Fruit fly (Drosophila melanogaster): ENCODE measurements around the gene CG6321.

Gene CG6321

DNA sequence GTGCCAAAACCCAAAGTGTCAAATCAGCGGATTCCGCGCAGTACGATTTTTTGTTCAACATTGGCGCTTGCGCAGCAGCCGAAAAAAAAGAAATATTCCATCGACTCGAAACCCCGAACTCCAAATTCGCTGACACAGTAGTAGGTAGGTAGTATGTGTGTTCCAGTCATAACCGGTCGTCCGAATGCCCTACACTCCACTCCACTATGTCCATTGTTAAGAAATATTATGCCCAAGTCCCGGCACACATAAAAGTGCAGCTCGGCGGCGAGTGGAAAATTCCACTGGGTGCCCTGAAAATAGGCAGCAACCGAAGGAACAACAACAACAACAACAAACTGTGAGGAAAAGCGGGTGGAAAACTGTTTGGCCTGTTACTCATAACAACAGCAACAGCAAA is 16.0 kb downstream of the CG6321 start (continued):
- TF ChIP-seq fu2 (GFP tag; optimal IDR thresholded peaks at IDR 0.05) (no peak), vnd (GFP tag; IDR thresholded peaks at IDR 0.05; ENCODE audit: partially characterized antibody) (0 out of 3 replicates have a peak, but pooled peaks have one; percentile 24), sens-2 (GFP tag; IDR thresholded peaks at IDR 0.05) (no peak), CG11504 (tag; optimal IDR thresholded peaks at IDR 0.05) (peak; percentile 3), usp (GFP tag; optimal IDR thresholded peaks at IDR 0.05) (no peak), Mrtf (GFP tag; IDR thresholded peaks at IDR 0.05) (no peak), pita (GFP tag; optimal IDR thresholded peaks at IDR 0.05) (no peak), D19A (tag; optimal IDR thresholded peaks at IDR 0.05) (peak; percentile 79), CG33557 (GFP tag; optimal IDR thresholded peaks at IDR 0.05) (peak; percentile 16), sens (GFP tag) (peak; percentile 12), Ada2b (GFP tag; IDR thresholded peaks at IDR 0.05) (no peak), ranshi (GFP tag; IDR thresholded peaks at IDR 0.05) (no peak), Adf1 (GFP tag; IDR thresholded peaks at IDR 0.05) (no peak), CG9727 (GFP tag; optimal IDR thresholded peaks at IDR 0.05) (no peak), zfh1 (GFP tag; IDR thresholded peaks at IDR 0.05) (no peak), unpg (GFP tag; optimal IDR thresholded peaks at IDR 0.05) (no peak), CG34224 (GFP tag; IDR thresholded peaks at IDR 0.05; ENCODE audit: partially characterized antibody) (no peak), Neu2 (GFP tag; optimal IDR thresholded peaks at IDR 0.05; ENCODE audit: borderline replicate concordance) (no peak), pan (optimal IDR thresholded peaks at IDR 0.05) (no peak), pan (GFP tag; optimal IDR thresholded peaks at IDR 0.05 in 1 of 2, IDR thresholded peaks at IDR 0.05 in 1 of 2) (peak in 1 of 2 experiments; percentile 31), nerfin-1 (tag; optimal IDR thresholded peaks at IDR 0.05) (peak; percentile 68), en (GFP tag; optimal IDR thresholded peaks at IDR 0.05) (no peak), CG14667 (GFP tag; IDR thresholded peaks at IDR 0.05) (no peak), CG6854 (GFP tag; optimal IDR thresholded peaks at IDR 0.05) (no peak), ttk (GFP tag; IDR thresholded peaks at IDR 0.05) (no peak), CG31224 (GFP tag; IDR thresholded peaks at IDR 0.05) (peak; percentile 30; the same call in 1 of the 2 replicates), zen (tag; optimal IDR thresholded peaks at IDR 0.05) (no peak), CG5953 (GFP tag; IDR thresholded peaks at IDR 0.05) (no peak), dm (GFP tag; optimal IDR thresholded peaks at IDR 0.05) (no peak), br (optimal IDR thresholded peaks at IDR 0.05) (no peak), Hmx (GFP tag; optimal IDR thresholded peaks at IDR 0.05) (no peak), chn (GFP tag; optimal IDR thresholded peaks at IDR 0.05) (peak; percentile 16), gcm2 (GFP tag; optimal IDR thresholded peaks at IDR 0.05) (no peak), CG6175 (GFP tag; IDR thresholded peaks at IDR 0.05) (no peak), row (GFP tag; IDR thresholded peaks at IDR 0.05) (no peak; the same call in 2 of the 3 replicates), hb (GFP tag; IDR thresholded peaks at IDR 0.05; ENCODE audit: partially characterized antibody) (no peak), fd102C (GFP tag; optimal IDR thresholded peaks at IDR 0.05) (no peak), Fer1 (GFP tag; optimal IDR thresholded peaks at IDR 0.05) (no peak), gt (GFP tag; IDR thresholded peaks at IDR 0.05) (no peak), nmo (GFP tag; optimal IDR thresholded peaks at IDR 0.05) (no peak), ftz-f1 (GFP tag; optimal IDR thresholded peaks at IDR 0.05) (no peak), CG8089 (GFP tag; optimal IDR thresholded peaks at IDR 0.05) (no peak), mirr (GFP tag; optimal IDR thresholded peaks at IDR 0.05) (no peak), CG4360 (GFP tag; IDR thresholded peaks at IDR 0.05) (peak; percentile 96), pros (GFP tag; optimal IDR thresholded peaks at IDR 0.05) (peak; percentile 83), CG5245 (GFP tag; optimal IDR thresholded peaks at IDR 0.05) (no peak), CG14014 (GFP tag; IDR thresholded peaks at IDR 0.05) (no peak), CG16815 (GFP tag; optimal IDR thresholded peaks at IDR 0.05) (no peak), Lhr (GFP tag; optimal IDR thresholded peaks at IDR 0.05) (no peak), Ets65A (GFP tag) (peak; percentile 54), Mes4 (GFP tag; optimal IDR thresholded peaks at IDR 0.05) (no peak), E2f2 (GFP tag; IDR thresholded peaks at IDR 0.05) (no peak), CG10274 (GFP tag; optimal IDR thresholded peaks at IDR 0.05) (peak; percentile 97)

Data from whole organism, embryonic.